Fruit fly (Drosophila melanogaster) whole organism, wandering third instar larva: Measurements from ENCODE around the gene Bem46.

Source experiments
- CG32264 ChIP-seq: fragments of 200-800 bp; sonication (Bioruptor generic); optimal IDR thresholded peaks from 2 replicates; lab custom pipeline; 2016; ENCODE audit warnings: missing biosample characterization, missing genetic modification characterization
- Hr78 ChIP-seq: fragments of >200 bp; optimal IDR thresholded peaks from 2 replicates; lab custom pipeline; 2017; ENCODE audit warnings: missing biosample characterization, missing genetic modification characterization
- Hr83 ChIP-seq: fragments of 200-300 bp; sonication (Bioruptor generic); optimal IDR thresholded peaks from 2 replicates; lab custom pipeline; 2016; ENCODE audit warnings: missing biosample characterization, mild to moderate bottlenecking, missing genetic modification characterization, moderate library complexity; ENCODE audit not compliant: poor library complexity, severe bottlenecking
- OdsH ChIP-seq: fragments of 200-800 bp; sonication (Bioruptor generic); optimal IDR thresholded peaks from 2 replicates; lab custom pipeline; 2016; ENCODE audit warnings: missing biosample characterization, mild to moderate bottlenecking, missing genetic modification characterization
- Rel ChIP-seq, 2 experiments: fragments of 200-800 bp; sonication (Bioruptor generic) in 1 of 2; optimal IDR thresholded peaks; 2 replicates in 1 of 2; 3 replicates in 1 of 2; lab custom pipeline; 2016 to 2019; ENCODE audit warnings: mild to moderate bottlenecking in 2 of 2, missing biosample characterization in 2 of 2, missing genetic modification characterization in 2 of 2, moderate library complexity in 1 of 2
- br ChIP-seq: fragments of 200-800 bp; sonication (Bioruptor generic); optimal IDR thresholded peaks from 2 replicates; lab custom pipeline; 2016; ENCODE audit warnings: missing biosample characterization, missing genetic modification characterization
- ey ChIP-seq: fragments of 200-800 bp; sonication (Bioruptor generic); optimal IDR thresholded peaks from 2 replicates; lab custom pipeline; 2016; ENCODE audit warnings: missing biosample characterization, missing genetic modification characterization
- h ChIP-seq: fragments of 200-800 bp; sonication (Bioruptor generic); optimal IDR thresholded peaks from 3 replicates; lab custom pipeline; 2016; ENCODE audit warnings: missing biosample characterization, mild to moderate bottlenecking, missing genetic modification characterization
- lola ChIP-seq: fragments of >200 bp; optimal IDR thresholded peaks from 2 replicates; lab custom pipeline; 2017; ENCODE audit warnings: missing biosample characterization, missing genetic modification characterization
- psq ChIP-seq: fragments of 200-800 bp; sonication (Bioruptor generic); optimal IDR thresholded peaks from 3 replicates; lab custom pipeline; 2017; ENCODE audit warnings: missing biosample characterization, mild to moderate bottlenecking, missing genetic modification characterization, moderate library complexity
- sv ChIP-seq: fragments of 200-800 bp; sonication (Bioruptor generic); optimal IDR thresholded peaks from 3 replicates; lab custom pipeline; 2016; ENCODE audit warnings: missing biosample characterization, missing genetic modification characterization
- woc ChIP-seq: sonication (Bioruptor generic); optimal IDR thresholded peaks from 2 replicates; lab custom pipeline; 2016; ENCODE audit warnings: missing biosample characterization, mild to moderate bottlenecking, missing genetic modification characterization

DNA sequence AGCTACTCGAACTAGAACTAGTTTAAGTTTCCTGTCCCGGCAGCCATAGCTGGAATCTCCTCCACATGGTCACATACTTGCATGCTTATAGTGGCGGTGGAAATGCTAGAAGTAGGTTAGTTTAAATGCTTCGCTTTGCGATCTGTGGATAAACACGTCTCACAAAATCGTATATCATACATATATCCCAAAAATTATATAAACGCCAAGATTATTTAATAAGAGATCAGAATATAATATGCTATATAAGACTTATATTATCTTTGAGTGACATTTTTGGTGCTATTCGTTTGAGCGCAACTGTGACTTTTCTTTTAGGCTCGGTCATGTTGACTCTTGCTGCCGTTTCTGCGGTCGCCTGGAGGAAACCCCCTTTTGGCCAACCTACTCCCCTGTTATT, 14.0 kb downstream of the Bem46 start:
- TF ChIP-seq br (no peak), psq (GFP tag; lab: Kevin White, UChicago) (no peak), sv (GFP tag; lab: Kevin White, UChicago) (no peak), h (GFP tag; lab: Kevin White, UChicago) (no peak), Rel (GFP tag; optimal IDR thresholded peaks at IDR 0.05; lab: Kevin White, UChicago) (no peak), Rel (tag; optimal IDR thresholded peaks at IDR 0.05; lab: Kevin White, UChicago) (no peak), lola (no peak), Hr78 (GFP tag; lab: Kevin White, UChicago) (no peak), OdsH (no peak), woc (GFP tag; lab: Kevin White, UChicago) (no peak), Hr83 (no peak), CG32264 (GFP tag; lab: Kevin White, UChicago) (no peak), ey (GFP tag; lab: Kevin White, UChicago) (no peak)
